Worm (Caenorhabditis elegans) whole organism, L4 larva: ENCODE measurements around the gene txt-18.

ENCODE experiments used
- F10B5.3 ChIP-seq: sonication (generic microtip); optimal IDR thresholded peaks from 2 replicates; lab custom pipeline; 2016; ENCODE audit warnings: mild to moderate bottlenecking, missing genetic modification characterization, missing compliant biosample characterization
- Y105C5A.15 ChIP-seq: fragments of 200-800 bp; sonication (Bioruptor generic); IDR thresholded peaks from 2 replicates; pipeline ENCODE4 v1.3.6; 2022; ENCODE audit warnings: missing genetic modification characterization, missing compliant biosample characterization
- Y48G9A.11 ChIP-seq: fragments of 200-800 bp; sonication (Bioruptor generic); IDR thresholded peaks from 2 replicates; pipeline ENCODE4 v1.3.6; 2022; ENCODE audit warnings: missing genetic modification reagents, missing genetic modification characterization, missing compliant biosample characterization
- Y5F2A.4 ChIP-seq: fragments of 200-800 bp; sonication (Bioruptor generic); optimal IDR thresholded peaks from 2 replicates; lab custom pipeline; 2018; ENCODE audit warnings: mild to moderate bottlenecking, missing genetic modification characterization, missing compliant biosample characterization
- ZK546.5 ChIP-seq, 2 experiments: sonication (generic microtip); optimal IDR thresholded peaks; 2 replicates each; lab custom pipeline; 2017; ENCODE audit warnings: missing biosample characterization in 2 of 2, missing genetic modification characterization in 2 of 2
- aly-2 ChIP-seq: sonication (generic microtip); optimal IDR thresholded peaks from 2 replicates; lab custom pipeline; 2018; ENCODE audit warnings: missing biosample characterization, missing genetic modification characterization
- ama-1 ChIP-seq: fragments of 150-350 bp; optimal IDR thresholded peaks from 2 replicates; lab custom pipeline; 2014; ENCODE audit warnings: inconsistent platforms, mixed read lengths
- ceh-28 ChIP-seq: fragments of 150-350 bp; optimal IDR thresholded peaks from 2 replicates; lab custom pipeline; 2014; ENCODE audit warnings: missing biosample characterization, missing genetic modification reagents, missing genetic modification characterization
- ceh-82 ChIP-seq: sonication (generic microtip); optimal IDR thresholded peaks from 2 replicates; lab custom pipeline; 2017; ENCODE audit warnings: missing biosample characterization, missing genetic modification characterization
- daf-12 ChIP-seq: fragments of 150-350 bp; optimal IDR thresholded peaks from 2 replicates; lab custom pipeline; 2014; ENCODE audit warnings: missing biosample characterization, missing genetic modification reagents, missing genetic modification characterization
- daf-8 ChIP-seq: fragments of 200-800 bp; sonication (Bioruptor generic); IDR thresholded peaks from 2 replicates; pipeline ENCODE4 v1.3.6; 2022; ENCODE audit warnings: missing genetic modification characterization, missing compliant biosample characterization
- dmd-6 ChIP-seq: fragments of 200-800 bp; sonication (Bioruptor generic); IDR thresholded peaks from 2 replicates; pipeline ENCODE4 v1.3.6; 2022; ENCODE audit warnings: missing genetic modification reagents, missing genetic modification characterization, missing compliant biosample characterization
- dmd-9 ChIP-seq: fragments of 200-800 bp; sonication (Bioruptor generic); IDR thresholded peaks from 2 replicates; pipeline ENCODE4 v1.3.6; 2022; ENCODE audit warnings: missing genetic modification reagents, missing genetic modification characterization, missing compliant biosample characterization
- dpl-1 ChIP-seq: fragments of 150-350 bp; optimal IDR thresholded peaks from 2 replicates; lab custom pipeline; 2014; ENCODE audit warnings: missing biosample characterization, missing genetic modification reagents, missing genetic modification characterization
- dve-1 ChIP-seq: sonication (generic microtip); optimal IDR thresholded peaks from 2 replicates; lab custom pipeline; 2017; ENCODE audit warnings: antibody characterized with exemption, mild to moderate bottlenecking, missing genetic modification characterization, missing compliant biosample characterization; ENCODE audit not compliant: insufficient read depth
- hif-1 ChIP-seq, 2 experiments: sonication (generic microtip); optimal IDR thresholded peaks; 2 replicates each; lab custom pipeline; 2016 to 2017; ENCODE audit warnings: missing compliant biosample characterization in 2 of 2, missing genetic modification characterization in 2 of 2, missing genetic modification reagents in 2 of 2, missing genotype in 2 of 2, mild to moderate bottlenecking in 1 of 2
- lim-7 ChIP-seq: fragments of 200-800 bp; sonication (Bioruptor generic); IDR thresholded peaks from 2 replicates; pipeline ENCODE4 v1.3.6; 2022; ENCODE audit warnings: missing genetic modification characterization, missing compliant biosample characterization
- lin-1 ChIP-seq: fragments of 200-800 bp; sonication (Bioruptor generic); IDR thresholded peaks from 2 replicates; pipeline ENCODE4 v1.3.6; 2022; ENCODE audit warnings: missing genetic modification reagents, missing genetic modification characterization, missing compliant biosample characterization
- lin-39 ChIP-seq: fragments of 150-350 bp; optimal IDR thresholded peaks from 2 replicates; lab custom pipeline; 2014; ENCODE audit warnings: missing biosample characterization, missing genetic modification reagents, missing genetic modification characterization
- mdt-29 ChIP-seq: fragments of 200-800 bp; sonication (Bioruptor generic); IDR thresholded peaks from 2 replicates; pipeline ENCODE4 v1.3.6; 2022; ENCODE audit warnings: missing genetic modification reagents, missing genetic modification characterization, missing compliant biosample characterization
- mep-1 ChIP-seq: fragments of 150-350 bp; sonication (generic microtip); optimal IDR thresholded peaks from 3 replicates; lab custom pipeline; 2014; ENCODE audit warnings: missing biosample characterization, missing genetic modification characterization
- nhr-102 ChIP-seq: sonication (generic microtip); optimal IDR thresholded peaks from 2 replicates; lab custom pipeline; 2016; ENCODE audit warnings: mild to moderate bottlenecking, missing genetic modification characterization, moderate library complexity, missing compliant biosample characterization
- nhr-11 ChIP-seq: fragments of 150-350 bp; optimal IDR thresholded peaks from 2 replicates; lab custom pipeline; 2014; ENCODE audit warnings: missing biosample characterization, missing genetic modification characterization
- nhr-48 ChIP-seq: sonication (generic microtip); optimal IDR thresholded peaks from 2 replicates; lab custom pipeline; 2016; ENCODE audit warnings: mild to moderate bottlenecking, missing genetic modification characterization, missing compliant biosample characterization
- pha-4 ChIP-seq, 2 experiments: fragments of 150-350 bp in 1 of 2; fragments of 200-800 bp in 1 of 2; sonication (Bioruptor generic) in 1 of 2; IDR thresholded peaks in 1 of 2; optimal IDR thresholded peaks in 1 of 2; 2 replicates each; pipeline versions ENCODE4 v1.3.6 to Lab custom; 2014 to 2022; ENCODE audit warnings: missing genetic modification characterization in 2 of 2, missing genetic modification reagents in 2 of 2, missing biosample characterization in 1 of 2, missing compliant biosample characterization in 1 of 2
- pqm-1 ChIP-seq: sonication (generic microtip); optimal IDR thresholded peaks from 2 replicates; lab custom pipeline; 2017; ENCODE audit warnings: missing biosample characterization, missing genetic modification characterization
- rbr-2 ChIP-seq: sonication (generic microtip); optimal IDR thresholded peaks from 2 replicates; lab custom pipeline; 2016; ENCODE audit warnings: missing genotype, missing genetic modification characterization, missing compliant biosample characterization
- sdz-12 ChIP-seq: fragments of 200-800 bp; sonication (Bioruptor generic); optimal IDR thresholded peaks from 2 replicates; lab custom pipeline; 2018; ENCODE audit warnings: mild to moderate bottlenecking, missing genetic modification characterization, missing compliant biosample characterization
- skn-1 ChIP-seq: fragments of 150-350 bp; optimal IDR thresholded peaks from 2 replicates; lab custom pipeline; 2014; ENCODE audit warnings: missing biosample characterization, missing genetic modification characterization
- snpc-4 ChIP-seq: fragments of 150-350 bp; optimal IDR thresholded peaks from 2 replicates; lab custom pipeline; 2014; ENCODE audit warnings: missing biosample characterization, missing genetic modification characterization
- unc-39 ChIP-seq: sonication (generic microtip); optimal IDR thresholded peaks from 2 replicates; lab custom pipeline; 2017; ENCODE audit warnings: missing biosample characterization, missing genetic modification characterization
- unc-62 ChIP-seq, 3 experiments: fragments of 150-350 bp in 1 of 3; sonication (generic microtip); optimal IDR thresholded peaks in 2 of 3; peaks in 1 of 3; 1 replicate in 1 of 3; 2 replicates in 2 of 3; lab custom pipeline; 2014 to 2017; ENCODE audit warnings: missing biosample characterization in 3 of 3, missing genetic modification characterization in 3 of 3, missing genetic modification reagents in 3 of 3, missing genotype in 1 of 3
- zip-2 ChIP-seq: fragments of 150-350 bp; optimal IDR thresholded peaks from 2 replicates; lab custom pipeline; 2014; ENCODE audit warnings: missing biosample characterization, missing genetic modification characterization
- ztf-11 ChIP-seq: fragments of 150-350 bp; optimal IDR thresholded peaks from 2 replicates; lab custom pipeline; 2014; ENCODE audit warnings: missing biosample characterization, missing genetic modification characterization

txt-18 gene

ce11 chrII:6348360-6348759 lies 4.5 kb downstream of the txt-18 start (continued):
- TF ChIP-seq Y48G9A.11 (GFP tag; lab: Robert Waterston, UW): no peak
- no peak for TF ChIP-seq ceh-82
- peak; percentile 81 for TF ChIP-seq nhr-102 (tag; lab: Kevin White, UChicago)
- TF ChIP-seq rbr-2 (tag; lab: Kevin White, UChicago): peak; percentile 88
- no peak for TF ChIP-seq daf-8 (GFP tag; lab: Robert Waterston, UW)
- TF ChIP-seq lin-1 (GFP tag; lab: Robert Waterston, UW): peak; percentile 65; the same call in 1 of the 2 replicates
- peak in 1 of 2 experiments; percentile 74 for TF ChIP-seq hif-1 (tag; optimal IDR thresholded peaks at IDR 0.05; lab: Kevin White, UChicago)
- peak; percentile 90 for TF ChIP-seq nhr-11
- TF ChIP-seq mep-1 (tag; lab: Kevin White, UChicago): peak; percentile 89
- no peak for TF ChIP-seq dmd-9 (GFP tag; lab: Robert Waterston, UW)
- peak; percentile 26 for TF ChIP-seq zip-2 (tag; lab: Kevin White, UChicago)
- TF ChIP-seq aly-2 (tag; lab: Kevin White, UChicago): no peak
- TF ChIP-seq nhr-48 (tag; lab: Kevin White, UChicago): peak; percentile 79

ce11 chrII:6349968-6350367 lies 6.1 kb downstream of the txt-18 start:
- TF ChIP-seq unc-39 (no peak), dpl-1 (GFP tag; lab: Kevin White, UChicago) (no peak), F10B5.3 (tag; lab: Kevin White, UChicago) (no peak), dmd-6 (no peak), skn-1 (tag; lab: Kevin White, UChicago) (no peak), sdz-12 (GFP tag; lab: Kevin White, UChicago) (no peak)

- TF ChIP-seq pqm-1 (tag; lab: Kevin White, UChicago) (no peak), ZK546.5 (tag; optimal IDR thresholded peaks at IDR 0.05; lab: Kevin White, UChicago) (no peak), pha-4 (GFP tag; IDR thresholded peaks at IDR 0.05; lab: Robert Waterston, UW) (no peak), pha-4 (tag; optimal IDR thresholded peaks at IDR 0.05; lab: Kevin White, UChicago) (no peak), Y105C5A.15 (GFP tag; lab: Robert Waterston, UW) (no peak), daf-8 (GFP tag; lab: Robert Waterston, UW) (no peak), dve-1 (tag; lab: Kevin White, UChicago) (no peak), daf-12 (tag; lab: Kevin White, UChicago) (no peak), rbr-2 (tag; lab: Kevin White, UChicago) (no peak), unc-62 (GFP tag; optimal IDR thresholded peaks at IDR 0.05 in 1 of 2; lab: Kevin White, UChicago) (no peak), unc-62 (tag; optimal IDR thresholded peaks at IDR 0.05; lab: Kevin White, UChicago) (no peak), lim-7 (no peak), lin-1 (GFP tag; lab: Robert Waterston, UW) (no peak), lin-39 (tag; lab: Kevin White, UChicago) (no peak), mdt-29 (GFP tag; lab: Robert Waterston, UW) (no peak), ceh-28 (no peak), Y5F2A.4 (GFP tag; lab: Kevin White, UChicago) (no peak), ztf-11 (tag; lab: Kevin White, UChicago) (no peak), snpc-4 (tag; lab: Kevin White, UChicago) (no peak), nhr-11 (no peak), ama-1 (no peak)
Observed at ce11 chrII:6351887-6352286, 8.0 kb downstream of the txt-18 start, which contains the start of gene C32D5.10. TSS of gene C32D5.10 (minus strand) at chrII:6351987.
